Worm (Caenorhabditis elegans): ENCODE measurements around the gene R08C7.8.

R08C7.8 gene

DNA sequence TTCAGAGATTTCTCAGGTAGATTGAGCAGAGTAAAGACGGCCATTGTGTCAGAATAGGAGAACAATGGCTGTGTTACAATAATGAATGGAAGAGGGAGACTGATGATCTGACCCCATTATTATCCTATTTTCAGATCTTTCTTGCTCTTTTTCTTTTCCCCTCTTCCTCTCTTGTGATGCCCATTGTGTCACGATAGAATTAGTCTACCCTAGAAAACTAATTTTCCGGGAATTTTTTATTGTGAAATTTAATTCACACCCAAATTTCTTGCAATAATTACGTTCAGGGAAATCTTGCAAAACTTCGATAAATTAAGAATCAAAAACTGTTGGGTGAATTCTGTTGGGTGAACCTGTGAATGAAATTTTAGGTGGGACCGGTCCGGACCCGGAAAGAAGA lies 6.7 kb upstream of the R08C7.8 start, which contains the start of gene fbxb-75:
fbxb-75 (minus strand) TSS at position 101 of the 400 bp plus-strand sequence.
- no peak for TF ChIP-seq mes-4 (tag; optimal IDR thresholded peaks at IDR 0.05)
- no peak for TF ChIP-seq F22D6.2 (tag; optimal IDR thresholded peaks at IDR 0.05)
- no peak for TF ChIP-seq tlf-1 (GFP tag; optimal IDR thresholded peaks at IDR 0.05)
- no peak for TF ChIP-seq F33H1.4 (GFP tag; IDR thresholded peaks at IDR 0.05)
- no peak for TF ChIP-seq fkh-3 (tag; optimal IDR thresholded peaks at IDR 0.05)
- no peak for TF ChIP-seq snpc-3.4 (tag; optimal IDR thresholded peaks at IDR 0.05)
- no peak for TF ChIP-seq lsl-1 (GFP tag; optimal IDR thresholded peaks at IDR 0.05)
- no peak for TF ChIP-seq nhr-27 (tag; optimal IDR thresholded peaks at IDR 0.05)
- TF ChIP-seq ceh-40 (GFP tag; IDR thresholded peaks at IDR 0.05): no peak

DNA sequence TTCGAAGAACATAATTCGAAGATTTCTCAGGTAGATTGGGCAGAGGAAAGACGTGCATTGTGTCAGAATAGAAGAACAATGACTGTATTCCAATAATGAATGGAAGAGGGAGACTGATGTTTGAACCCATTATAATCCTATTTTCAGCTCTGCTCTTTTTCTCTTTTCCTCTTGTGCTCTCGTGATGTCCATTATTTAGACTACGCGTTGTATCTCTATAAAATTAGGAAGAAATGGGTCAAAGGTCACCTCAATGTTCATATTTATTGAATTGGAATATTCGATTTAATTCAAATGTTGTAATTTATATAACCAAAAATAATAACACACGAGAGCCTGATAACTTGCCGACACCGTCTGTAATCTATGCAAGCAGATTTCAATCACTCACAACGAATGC lies 4.8 kb upstream of the R08C7.8 start, which contains the start of gene fbxb-74:
fbxb-74 (minus strand) TSS at position 101 of the 400 bp plus-strand sequence.
- no peak for TF ChIP-seq ZK185.1 (tag; optimal IDR thresholded peaks at IDR 0.05; ENCODE audit: poor library complexity, severe bottlenecking)
- no peak for TF ChIP-seq lir-1 (GFP tag; conservative IDR thresholded peaks at IDR 0.05)
- no peak for TF ChIP-seq attf-5 (GFP tag; optimal IDR thresholded peaks at IDR 0.05)
- TF ChIP-seq pbrm-1 (GFP tag; IDR thresholded peaks at IDR 0.05): no peak
- TF ChIP-seq F52B5.7 (tag; optimal IDR thresholded peaks at IDR 0.05): no peak
- TF ChIP-seq egl-44 (GFP tag; IDR thresholded peaks at IDR 0.05): no peak
- TF ChIP-seq somi-1 (GFP tag; optimal IDR thresholded peaks at IDR 0.05): no peak

DNA sequence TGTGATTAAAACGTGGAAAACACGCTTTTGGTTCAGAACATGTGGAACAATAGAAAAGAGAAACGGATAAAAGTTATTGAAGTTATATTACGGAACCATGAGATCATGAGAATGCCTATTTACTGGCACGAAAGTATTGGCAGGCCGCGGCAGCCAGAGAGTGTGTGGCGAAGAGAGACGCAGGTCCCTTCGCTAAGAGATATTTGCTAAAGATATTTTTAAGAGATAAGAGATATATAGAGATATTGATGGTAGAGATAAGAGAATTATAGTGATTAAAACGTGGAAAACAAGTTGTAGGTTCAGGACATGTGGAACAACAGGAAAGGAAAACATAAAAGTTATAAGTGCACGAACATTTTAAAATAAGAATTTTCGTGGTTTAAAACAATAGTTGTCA lies 3.5 kb upstream of the R08C7.8 start:
- no peak for TF ChIP-seq efl-1 (GFP tag; optimal IDR thresholded peaks at IDR 0.05)

DNA sequence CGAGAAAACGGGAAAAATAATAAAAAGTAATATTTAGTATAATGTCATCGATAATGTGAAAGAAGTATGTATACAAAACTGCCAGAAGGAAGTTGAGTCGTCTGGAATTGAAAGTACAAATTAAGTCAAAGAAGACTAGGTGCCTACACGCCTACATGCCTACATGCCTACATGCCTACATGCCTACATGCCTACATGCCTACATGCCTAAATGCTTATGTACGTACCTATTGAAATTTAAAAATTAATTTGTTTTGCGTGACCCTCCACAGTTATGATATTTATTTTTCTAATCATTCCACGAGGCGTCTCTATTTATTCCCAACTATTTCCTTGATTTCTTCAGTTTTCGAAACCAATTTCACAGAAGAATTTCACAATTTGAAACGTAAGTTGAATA lies 4.4 kb downstream of the R08C7.8 start, which contains the start of the genes str-185 and R08C7.5:
str-185 (minus strand) TSS at position 101 of the 400 bp plus-strand sequence.
R08C7.5 (plus strand) TSS at position 329 of the 400 bp plus-strand sequence.
- TF ChIP-seq aptf-2 (GFP tag; conservative IDR thresholded peaks at IDR 0.05) (no peak), cebp-2 (GFP tag; IDR thresholded peaks at IDR 0.05) (no peak), ama-1 (optimal IDR thresholded peaks at IDR 0.05) (no peak), ama-1 (GFP tag; optimal IDR thresholded peaks at IDR 0.05) (no peak), unc-130 (GFP tag; optimal IDR thresholded peaks at IDR 0.05) (no peak), ztf-6 (GFP tag; IDR thresholded peaks at IDR 0.05) (no peak), B0019.2 (GFP tag; conservative IDR thresholded peaks at IDR 0.05) (no peak), tbp1 (GFP tag; optimal IDR thresholded peaks at IDR 0.05) (no peak), bed-1 (GFP tag; IDR thresholded peaks at IDR 0.05) (no peak), lin-35 (GFP tag; optimal IDR thresholded peaks at IDR 0.05) (no peak), madf-3 (GFP tag; IDR thresholded peaks at IDR 0.05) (no peak), die-1 (tag; optimal IDR thresholded peaks at IDR 0.05) (no peak), nhr-80 (tag; optimal IDR thresholded peaks at IDR 0.05) (no peak)

DNA sequence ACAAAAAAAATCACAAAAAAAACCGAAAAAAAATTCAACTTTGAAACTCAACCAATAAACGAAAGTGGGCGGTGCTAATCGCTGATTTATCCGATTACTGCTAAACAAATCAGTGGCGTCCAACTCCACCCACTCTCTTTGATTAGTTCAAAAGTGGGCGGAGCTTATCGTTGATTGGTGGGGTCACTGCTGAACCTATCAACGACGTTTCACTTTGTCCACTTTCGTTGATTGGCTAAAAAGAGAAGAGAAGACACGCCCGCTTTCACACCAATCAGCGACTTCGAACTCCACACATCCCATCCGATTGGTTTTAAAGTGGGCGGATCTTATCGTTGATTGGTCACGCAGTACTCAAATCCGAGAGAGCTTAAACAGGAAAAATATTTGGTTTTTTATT lies 10.5 kb downstream of the R08C7.8 start:
- TF ChIP-seq nfyb-1 (GFP tag; IDR thresholded peaks at IDR 0.05): peak; percentile 48; the same call in 1 of the 2 replicates
- TF ChIP-seq ztf-3 (GFP tag; optimal IDR thresholded peaks at IDR 0.05): no peak

DNA sequence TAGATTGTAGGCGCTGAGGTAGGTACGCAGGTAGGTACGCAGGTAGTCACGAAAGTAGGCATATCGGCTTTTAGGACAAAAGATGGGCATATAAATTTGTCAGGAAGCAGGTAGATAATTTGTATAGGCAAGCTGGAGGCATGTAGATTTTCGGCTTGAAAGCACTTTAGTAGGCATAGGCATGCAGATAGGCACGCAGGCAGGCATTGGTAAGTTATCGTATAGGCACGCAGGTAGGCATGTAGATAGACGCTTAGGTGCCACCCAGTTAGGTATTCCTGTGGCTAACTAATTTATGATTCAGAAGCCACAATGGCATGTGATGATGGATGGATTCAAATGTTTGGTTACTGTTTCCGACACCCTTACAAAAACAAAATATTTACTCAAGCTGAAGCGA lies 11.3 kb downstream of the R08C7.8 start:
- TF ChIP-seq tlf-1 (GFP tag; optimal IDR thresholded peaks at IDR 0.05) (no peak), nfya-2 (GFP tag; IDR thresholded peaks at IDR 0.05) (no peak), hmg-20 (GFP tag; IDR thresholded peaks at IDR 0.05) (no peak), unc-130 (GFP tag; optimal IDR thresholded peaks at IDR 0.05) (no peak), unc-62 (GFP tag; optimal IDR thresholded peaks at IDR 0.05) (no peak), Y95B8A.8 (GFP tag; IDR thresholded peaks at IDR 0.05) (no peak), dpl-1 (GFP tag; optimal IDR thresholded peaks at IDR 0.05) (no peak), zim-3 (tag; optimal IDR thresholded peaks at IDR 0.05) (no peak), mcd-1 (GFP tag; IDR thresholded peaks at IDR 0.05) (no peak), B0261.1 (tag; optimal IDR thresholded peaks at IDR 0.05) (no peak), hsf-1 (GFP tag; IDR thresholded peaks at IDR 0.05) (no peak), zfh-2 (GFP tag; conservative IDR thresholded peaks at IDR 0.05) (no peak), C17E4.6 (GFP tag; IDR thresholded peaks at IDR 0.05) (no peak), ceh-91 (GFP tag; IDR thresholded peaks at IDR 0.05) (no peak)

All from whole organism, young adult.